Worm (Caenorhabditis elegans): ENCODE results near the gene C31H2.14.

The C31H2.14 gene

ce11 chrX:5100738-5101379, 47.2 kb upstream of the C31H2.14 start, which contains the start of gene vit-2 (continued):
- no peak for TF ChIP-seq nhr-77 (tag; optimal IDR thresholded peaks at IDR 0.05)
- TF ChIP-seq hlh-11 (tag; optimal IDR thresholded peaks at IDR 0.05): peak; percentile 36

ce11 chrX:5102338-5102737, 45.7 kb upstream of the C31H2.14 start:
- TF ChIP-seq zfp-3 (GFP tag; conservative IDR thresholded peaks at IDR 0.05): peak; percentile 64; the same call in 1 of the 2 replicates
- TF ChIP-seq T26A8.4 (GFP tag; IDR thresholded peaks at IDR 0.05): no peak

ce11 chrX:5103422-5103821, 44.6 kb upstream of the C31H2.14 start:
- TF ChIP-seq php-3 (GFP tag; IDR thresholded peaks at IDR 0.05): no peak
- 0 out of 2 replicates have a peak, but pooled peaks have one; percentile 7 for TF ChIP-seq zfp-3 (GFP tag; conservative IDR thresholded peaks at IDR 0.05)

- TF ChIP-seq set-16 (GFP tag; IDR thresholded peaks at IDR 0.05) (peak; percentile 70), pha-4 (GFP tag; IDR thresholded peaks at IDR 0.05) (peak; percentile 33; the same call in 1 of the 2 replicates), pha-4 (tag; optimal IDR thresholded peaks at IDR 0.05) (no peak), Y105C5A.15 (GFP tag; IDR thresholded peaks at IDR 0.05) (no peak)
These were observed 42.3 kb upstream of the C31H2.14 start for ce11 chrX:5105703-5106102.

ce11 chrX:5106187-5106694, 41.8 kb upstream of the C31H2.14 start:
- TF ChIP-seq set-16 (GFP tag; IDR thresholded peaks at IDR 0.05): no peak; the same call in 1 of the 2 replicates
- no peak for TF ChIP-seq ceh-82 (tag; optimal IDR thresholded peaks at IDR 0.05)
- no peak for TF ChIP-seq nhr-10 (tag; optimal IDR thresholded peaks at IDR 0.05)
- TF ChIP-seq ZK337.2 (GFP tag; IDR thresholded peaks at IDR 0.05): no peak
- no peak for TF ChIP-seq ztf-11 (tag; optimal IDR thresholded peaks at IDR 0.05)
- TF ChIP-seq skn-1 (tag; optimal IDR thresholded peaks at IDR 0.05): no peak
- TF ChIP-seq F44E2.7 (GFP tag; IDR thresholded peaks at IDR 0.05): no peak
- TF ChIP-seq daf-16 (GFP tag; optimal IDR thresholded peaks at IDR 0.05): peak in 1 of 2 experiments; percentile 42
- no peak for TF ChIP-seq daf-16 (tag; optimal IDR thresholded peaks at IDR 0.05)
- TF ChIP-seq dmd-9 (GFP tag; IDR thresholded peaks at IDR 0.05): no peak
- TF ChIP-seq tra-1 (GFP tag; IDR thresholded peaks at IDR 0.05): no peak
- no peak for TF ChIP-seq aly-2 (tag; optimal IDR thresholded peaks at IDR 0.05)
- TF ChIP-seq dmd-8 (GFP tag; IDR thresholded peaks at IDR 0.05): no peak
- TF ChIP-seq cey-2 (tag; optimal IDR thresholded peaks at IDR 0.05; ENCODE audit: borderline replicate concordance, insufficient read depth): no peak
- TF ChIP-seq mep-1 (tag; optimal IDR thresholded peaks at IDR 0.05): no peak
- no peak for TF ChIP-seq pqm-1 (tag; optimal IDR thresholded peaks at IDR 0.05)
- TF ChIP-seq ceh-44 (GFP tag; IDR thresholded peaks at IDR 0.05): no peak
- TF ChIP-seq madf-9 (GFP tag; conservative IDR thresholded peaks at IDR 0.05): no peak
- TF ChIP-seq lin-15B (tag; optimal IDR thresholded peaks at IDR 0.05): no peak
- no peak for TF ChIP-seq hlh-11 (tag; optimal IDR thresholded peaks at IDR 0.05)
- TF ChIP-seq lim-7 (GFP tag; IDR thresholded peaks at IDR 0.05): 0 out of 2 replicates have a peak, but pooled peaks have one; percentile 8
- no peak for TF ChIP-seq ces-1 (GFP tag; optimal IDR thresholded peaks at IDR 0.05)
- no peak for TF ChIP-seq unc-39 (tag; optimal IDR thresholded peaks at IDR 0.05)
- no peak for TF ChIP-seq nhr-25 (tag; optimal IDR thresholded peaks at IDR 0.05; ENCODE audit: borderline replicate concordance, insufficient read depth)
- TF ChIP-seq F37D6.2 (tag; optimal IDR thresholded peaks at IDR 0.05): no peak
- TF ChIP-seq jun-1 (tag; optimal IDR thresholded peaks at IDR 0.05): no peak
- no peak for TF ChIP-seq sdz-12 (GFP tag; optimal IDR thresholded peaks at IDR 0.05)
- peak; percentile 35; the same call in 1 of the 2 replicates for TF ChIP-seq nhr-41 (GFP tag; IDR thresholded peaks at IDR 0.05)
- TF ChIP-seq dve-1 (tag; optimal IDR thresholded peaks at IDR 0.05; ENCODE audit: insufficient read depth): peak; percentile 30
- TF ChIP-seq saeg-2 (GFP tag; IDR thresholded peaks at IDR 0.05): no peak
- peak; percentile 17 for TF ChIP-seq nhr-102 (tag; optimal IDR thresholded peaks at IDR 0.05)
- TF ChIP-seq mes-2 (tag; optimal IDR thresholded peaks at IDR 0.05; ENCODE audit: poor library complexity, severe bottlenecking): no peak
- TF ChIP-seq ctbp-1 (GFP tag; IDR thresholded peaks at IDR 0.05): no peak
- TF ChIP-seq ztf-7 (tag; optimal IDR thresholded peaks at IDR 0.05): no peak
- TF ChIP-seq duxl-1 (tag; optimal IDR thresholded peaks at IDR 0.05; ENCODE audit: poor library complexity): no peak
